Worm (Caenorhabditis elegans) whole organism, midembryonic: ENCODE measurements around the gene coq-6.

ENCODE experiments used
- T22C8.4 ChIP-seq: fragments of 200-800 bp; sonication (Bioruptor generic); IDR thresholded peaks from 2 replicates; pipeline ENCODE4 v1.3.6; 2022; ENCODE audit warnings: missing genetic modification characterization, missing compliant biosample characterization
- cog-1 ChIP-seq: sonication (generic microtip); optimal IDR thresholded peaks from 2 replicates; lab custom pipeline; 2016; ENCODE audit warnings: missing genetic modification characterization, missing compliant biosample characterization
- flt-1 ChIP-seq: fragments of 200-800 bp; sonication (Bioruptor generic); IDR thresholded peaks from 2 replicates; pipeline ENCODE4 v1.3.6; 2022; ENCODE audit warnings: missing genetic modification characterization, missing compliant biosample characterization
- klf-2 ChIP-seq: fragments of 200-800 bp; sonication (Bioruptor generic); conservative IDR thresholded peaks from 2 replicates; pipeline ENCODE4 v1.3.6; 2022; ENCODE audit warnings: missing genetic modification reagents, missing genetic modification characterization, missing compliant biosample characterization
- med-1 ChIP-seq: sonication (generic microtip); optimal IDR thresholded peaks from 2 replicates; lab custom pipeline; 2017; ENCODE audit warnings: missing genetic modification characterization, mild to moderate bottlenecking, missing compliant biosample characterization, antibody characterized with exemption, missing genetic modification reagents; ENCODE audit not compliant: insufficient read depth
- ref-1 ChIP-seq: fragments of 200-800 bp; sonication (Bioruptor generic); conservative IDR thresholded peaks from 2 replicates; pipeline ENCODE4 v1.3.6; 2022; ENCODE audit warnings: missing genetic modification reagents, missing genetic modification characterization, missing compliant biosample characterization
- tab-1 ChIP-seq: fragments of 200-800 bp; sonication (Bioruptor generic); IDR thresholded peaks from 2 replicates; pipeline ENCODE4 v1.3.6; 2022; ENCODE audit warnings: missing genetic modification characterization, missing compliant biosample characterization
- ztf-23 ChIP-seq: fragments of 200-800 bp; sonication (Bioruptor generic); IDR thresholded peaks from 2 replicates; pipeline ENCODE4 v1.3.6; 2022; ENCODE audit warnings: missing genetic modification reagents, missing genetic modification characterization, missing compliant biosample characterization
- ztf-29 ChIP-seq: fragments of 200-800 bp; sonication (Bioruptor generic); IDR thresholded peaks from 2 replicates; pipeline ENCODE4 v1.3.6; 2022; ENCODE audit warnings: missing genetic modification reagents, missing genetic modification characterization, missing compliant biosample characterization

The coq-6 gene

ce11 chrV:9343629-9344624, 7.4 kb downstream of the coq-6 start, which contains the start of gene tos-1:
Gene tos-1, minus strand, starts transcription at chrV:9344203.
- TF ChIP-seq cog-1 (tag; lab: Kevin White, UChicago) (peak; percentile 100), flt-1 (GFP tag; lab: Robert Waterston, UW) (peak; percentile 90), ztf-23 (GFP tag; lab: Robert Waterston, UW) (peak; percentile 87), ztf-29 (GFP tag; lab: Robert Waterston, UW) (peak; percentile 77), med-1 (GFP tag; lab: Kevin White, UChicago) (no peak), klf-2 (GFP tag; lab: Robert Waterston, UW) (0 out of 2 replicates have a peak, but pooled peaks have one; percentile 14), ref-1 (GFP tag; lab: Robert Waterston, UW) (peak; percentile 86; the same call in 1 of the 2 replicates), T22C8.4 (GFP tag; lab: Robert Waterston, UW) (0 out of 2 replicates have a peak, but pooled peaks have one; percentile 15), tab-1 (GFP tag; lab: Robert Waterston, UW) (no peak; the same call in 1 of the 2 replicates)

- TF ChIP-seq ref-1 (GFP tag; lab: Robert Waterston, UW) (no peak), ztf-29 (GFP tag; lab: Robert Waterston, UW) (no peak), T22C8.4 (GFP tag; lab: Robert Waterston, UW) (peak; percentile 91)
These were observed 10.2 kb downstream of the coq-6 start, which contains the start of the genes K07B1.7 and try-5 for ce11 chrV:9346804-9347203. Gene K07B1.7, minus strand, starts transcription at chrV:9346962. Gene try-5, plus strand, starts transcription at chrV:9347044.

- no peak for TF ChIP-seq flt-1 (GFP tag; lab: Robert Waterston, UW)
- TF ChIP-seq ref-1 (GFP tag; lab: Robert Waterston, UW), result no peak
- no peak for TF ChIP-seq tab-1 (GFP tag; lab: Robert Waterston, UW)
- TF ChIP-seq T22C8.4 (GFP tag; lab: Robert Waterston, UW), result no peak
- TF ChIP-seq cog-1 (tag; lab: Kevin White, UChicago), result no peak
- no peak for TF ChIP-seq ztf-23 (GFP tag; lab: Robert Waterston, UW)
- no peak for TF ChIP-seq klf-2 (GFP tag; lab: Robert Waterston, UW)
- no peak for TF ChIP-seq ztf-29 (GFP tag; lab: Robert Waterston, UW)
- TF ChIP-seq med-1 (GFP tag; lab: Kevin White, UChicago), result no peak
These were observed 13.1 kb downstream of the coq-6 start, which contains the start of gene srx-47 for ce11 chrV:9349687-9350086. Gene srx-47, plus strand, starts transcription at chrV:9349987.

- no peak for TF ChIP-seq ztf-29 (GFP tag; lab: Robert Waterston, UW)
- TF ChIP-seq klf-2 (GFP tag; lab: Robert Waterston, UW), result no peak
- TF ChIP-seq flt-1 (GFP tag; lab: Robert Waterston, UW), result no peak
- no peak for TF ChIP-seq ztf-23 (GFP tag; lab: Robert Waterston, UW)
- TF ChIP-seq T22C8.4 (GFP tag; lab: Robert Waterston, UW), result no peak
- no peak for TF ChIP-seq tab-1 (GFP tag; lab: Robert Waterston, UW)
- TF ChIP-seq med-1 (GFP tag; lab: Kevin White, UChicago), result no peak
- no peak for TF ChIP-seq ref-1 (GFP tag; lab: Robert Waterston, UW)
- no peak for TF ChIP-seq cog-1 (tag; lab: Kevin White, UChicago)
These were observed 16.4 kb downstream of the coq-6 start, which contains the start of gene srx-46 for ce11 chrV:9352947-9353346. Gene srx-46, plus strand, starts transcription at chrV:9353247.

- TF ChIP-seq T22C8.4 (GFP tag; lab: Robert Waterston, UW), result no peak
- TF ChIP-seq klf-2 (GFP tag; lab: Robert Waterston, UW), result no peak
- no peak for TF ChIP-seq ztf-23 (GFP tag; lab: Robert Waterston, UW)
- no peak for TF ChIP-seq flt-1 (GFP tag; lab: Robert Waterston, UW)
- no peak for TF ChIP-seq tab-1 (GFP tag; lab: Robert Waterston, UW)
- TF ChIP-seq med-1 (GFP tag; lab: Kevin White, UChicago), result no peak
- TF ChIP-seq ref-1 (GFP tag; lab: Robert Waterston, UW), result no peak
- no peak for TF ChIP-seq cog-1 (tag; lab: Kevin White, UChicago)
- TF ChIP-seq ztf-29 (GFP tag; lab: Robert Waterston, UW), result no peak
These were observed 18.8 kb downstream of the coq-6 start, which contains the start of gene ttr-40 for ce11 chrV:9355371-9355770. Gene ttr-40, minus strand, starts transcription at chrV:9355471.

ce11 chrV:9356345-9356744, 19.8 kb downstream of the coq-6 start, which contains the start of gene ttr-49:
Gene ttr-49, minus strand, starts transcription at chrV:9356515.
- TF ChIP-seq tab-1 (GFP tag; lab: Robert Waterston, UW) (no peak), klf-2 (GFP tag; lab: Robert Waterston, UW) (no peak), T22C8.4 (GFP tag; lab: Robert Waterston, UW) (no peak), ztf-23 (GFP tag; lab: Robert Waterston, UW) (no peak), med-1 (GFP tag; lab: Kevin White, UChicago) (no peak), ztf-29 (GFP tag; lab: Robert Waterston, UW) (no peak), cog-1 (tag; lab: Kevin White, UChicago) (no peak), ref-1 (GFP tag; lab: Robert Waterston, UW) (no peak), flt-1 (GFP tag; lab: Robert Waterston, UW) (no peak)

- TF ChIP-seq klf-2 (GFP tag; lab: Robert Waterston, UW), result no peak
- TF ChIP-seq tab-1 (GFP tag; lab: Robert Waterston, UW), result no peak
- TF ChIP-seq ref-1 (GFP tag; lab: Robert Waterston, UW), result no peak
- no peak for TF ChIP-seq T22C8.4 (GFP tag; lab: Robert Waterston, UW)
- no peak for TF ChIP-seq cog-1 (tag; lab: Kevin White, UChicago)
- no peak for TF ChIP-seq med-1 (GFP tag; lab: Kevin White, UChicago)
- no peak for TF ChIP-seq ztf-29 (GFP tag; lab: Robert Waterston, UW)
These were observed 23.1 kb downstream of the coq-6 start, which contains the start of gene gpa-3 for ce11 chrV:9359674-9360073. Gene gpa-3, minus strand, starts transcription at chrV:9359774.

- TF ChIP-seq ref-1 (GFP tag; lab: Robert Waterston, UW) (no peak), flt-1 (GFP tag; lab: Robert Waterston, UW) (no peak), cog-1 (tag; lab: Kevin White, UChicago) (no peak), klf-2 (GFP tag; lab: Robert Waterston, UW) (no peak), ztf-29 (GFP tag; lab: Robert Waterston, UW) (no peak), T22C8.4 (GFP tag; lab: Robert Waterston, UW) (no peak), med-1 (GFP tag; lab: Kevin White, UChicago) (no peak), ztf-23 (GFP tag; lab: Robert Waterston, UW) (no peak), tab-1 (GFP tag; lab: Robert Waterston, UW) (no peak)
These were observed 34.4 kb downstream of the coq-6 start, which contains the start of gene E02C12.6 for ce11 chrV:9370986-9371385. Gene E02C12.6, minus strand, starts transcription at chrV:9371086.
